Fruit fly (Drosophila melanogaster) whole organism: ENCODE data around the gene CG10013.

ENCODE experiments used
- CG8478 ChIP-seq: fragments of >200 bp; optimal IDR thresholded peaks from 2 replicates; lab custom pipeline; 2018; ENCODE audit warnings: inconsistent platforms
- Dll ChIP-seq: fragments of >200 bp; optimal IDR thresholded peaks from 2 replicates; lab custom pipeline; 2017
- psq ChIP-seq: fragments of >200 bp; optimal IDR thresholded peaks from 2 replicates; lab custom pipeline; 2017
- usp ChIP-seq: fragments of >200 bp; optimal IDR thresholded peaks from 2 replicates; lab custom pipeline; 2017; ENCODE audit warnings: missing biosample characterization, missing genetic modification characterization, mixed read lengths

- TF ChIP-seq Dll (lab: Kevin White, UChicago) (no peak), CG8478 (lab: Kevin White, UChicago) (no peak), usp (no peak), psq (lab: Kevin White, UChicago) (no peak)
Measured at dm6 chr3R:12314236-12314635, 9.1 kb upstream of the CG10013 start.
